Fruit fly (Drosophila melanogaster): ENCODE results near the gene gcm2.

Gene gcm2

dm6 chr2L:9613006-9613690 is 4.8 kb downstream of the gcm2 start, which contains the start of gene Trx2 (continued):
- TF ChIP-seq gem (tag; optimal IDR thresholded peaks at IDR 0.05) (no peak), CG1529 (GFP tag; optimal IDR thresholded peaks at IDR 0.05) (peak; percentile 16), sens (GFP tag) (peak; percentile 49), CG6791 (GFP tag; IDR thresholded peaks at IDR 0.05; ENCODE audit: partially characterized antibody) (peak; percentile 56; the same call in 1 of the 3 replicates), pho (GFP tag; optimal IDR thresholded peaks at IDR 0.05) (no peak), pb (GFP tag; optimal IDR thresholded peaks at IDR 0.05) (no peak), ab (GFP tag; optimal IDR thresholded peaks at IDR 0.05) (no peak), Lim3 (GFP tag; IDR thresholded peaks at IDR 0.05) (no peak), Elba2 (GFP tag; optimal IDR thresholded peaks at IDR 0.05) (no peak), CG14710 (tag; optimal IDR thresholded peaks at IDR 0.05) (no peak), tap (tag; optimal IDR thresholded peaks at IDR 0.05) (no peak), Fer2 (tag; optimal IDR thresholded peaks at IDR 0.05) (no peak), hb (GFP tag; IDR thresholded peaks at IDR 0.05; ENCODE audit: partially characterized antibody) (no peak), Sry-β (GFP tag; optimal IDR thresholded peaks at IDR 0.05) (no peak), CG10462 (GFP tag; optimal IDR thresholded peaks at IDR 0.05) (no peak), CG5180 (GFP tag; optimal IDR thresholded peaks at IDR 0.05) (no peak), CG7963 (GFP tag; IDR thresholded peaks at IDR 0.05; ENCODE audit: partially characterized antibody) (no peak), sd (tag; optimal IDR thresholded peaks at IDR 0.05) (no peak), CG10267 (tag; optimal IDR thresholded peaks at IDR 0.05) (no peak), CG9932 (GFP tag; IDR thresholded peaks at IDR 0.05) (no peak; the same call in 1 of the 2 replicates), CG7271 (tag; optimal IDR thresholded peaks at IDR 0.05) (no peak), CG10366 (GFP tag; IDR thresholded peaks at IDR 0.05) (no peak), Xbp1 (GFP tag; optimal IDR thresholded peaks at IDR 0.05) (no peak), slbo (GFP tag; IDR thresholded peaks at IDR 0.05) (no peak; the same call in 1 of the 2 replicates), Kr (GFP tag; optimal IDR thresholded peaks at IDR 0.05) (peak; percentile 46), CG4328 (GFP tag; optimal IDR thresholded peaks at IDR 0.05) (no peak), CG6813 (GFP tag; optimal IDR thresholded peaks at IDR 0.05) (no peak), Awh (GFP tag; IDR thresholded peaks at IDR 0.05) (no peak), CG30431 (GFP tag; optimal IDR thresholded peaks at IDR 0.05) (no peak), CG12236 (GFP tag; optimal IDR thresholded peaks at IDR 0.05) (no peak), Mrtf (GFP tag; IDR thresholded peaks at IDR 0.05) (no peak), BtbVII (GFP tag; optimal IDR thresholded peaks at IDR 0.05) (peak; percentile 1), ro (GFP tag; IDR thresholded peaks at IDR 0.05) (no peak), Dip3 (GFP tag; optimal IDR thresholded peaks at IDR 0.05) (no peak), CoRest (tag; optimal IDR thresholded peaks at IDR 0.05) (no peak), Jarid2 (GFP tag; optimal IDR thresholded peaks at IDR 0.05) (peak; percentile 84), CG10321 (GFP tag; IDR thresholded peaks at IDR 0.05) (no peak), CG2889 (GFP tag; IDR thresholded peaks at IDR 0.05) (no peak), MBD-R2 (GFP tag; IDR thresholded peaks at IDR 0.05) (0 out of 2 replicates have a peak, but pooled peaks have one; percentile 30), klu (GFP tag; IDR thresholded peaks at IDR 0.05) (no peak), bigmax (GFP tag; optimal IDR thresholded peaks at IDR 0.05) (no peak), CG9727 (GFP tag; optimal IDR thresholded peaks at IDR 0.05) (no peak), CG2116 (GFP tag; optimal IDR thresholded peaks at IDR 0.05) (peak; percentile 97), CG3838 (GFP tag; optimal IDR thresholded peaks at IDR 0.05) (no peak), pum (GFP tag; optimal IDR thresholded peaks at IDR 0.05) (no peak), amos (GFP tag; IDR thresholded peaks at IDR 0.05; ENCODE audit: partially characterized antibody) (peak; percentile 3; the same call in 1 of the 2 replicates), CG17385 (GFP tag; optimal IDR thresholded peaks at IDR 0.05) (peak; percentile 38), tx (GFP tag; optimal IDR thresholded peaks at IDR 0.05) (no peak), CG18619 (GFP tag; optimal IDR thresholded peaks at IDR 0.05) (no peak), psq (GFP tag; optimal IDR thresholded peaks at IDR 0.05) (no peak)

All from whole organism, embryonic.